Worm (Caenorhabditis elegans): ENCODE results near the gene eak-4.

DNA sequence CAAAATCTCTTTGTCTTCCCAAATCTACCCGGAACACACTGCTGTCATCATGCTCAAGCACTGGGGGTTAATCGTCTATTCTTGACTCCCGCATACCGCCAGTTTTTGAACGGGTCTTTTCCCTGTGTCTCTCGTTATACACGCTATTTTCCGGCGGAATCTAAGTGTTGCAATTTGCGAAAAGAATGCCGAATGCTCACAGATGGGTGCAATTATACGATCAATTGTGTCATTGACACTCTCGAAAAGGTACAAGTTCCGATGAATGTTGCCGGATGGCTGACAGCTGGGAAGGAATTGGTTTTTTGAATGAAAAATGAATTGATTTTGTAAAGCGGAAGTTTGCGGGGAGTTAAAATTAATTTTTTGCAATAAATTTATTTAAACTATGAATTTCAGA, 26.6 kb upstream of the eak-4 start:
- TF ChIP-seq him-1 (tag; optimal IDR thresholded peaks at IDR 0.05) (no peak), W03F9.2 (tag; optimal IDR thresholded peaks at IDR 0.05) (no peak), dao-5 (tag; optimal IDR thresholded peaks at IDR 0.05) (no peak)

All from whole organism, L4/young adult.